Fruit fly (Drosophila melanogaster) whole organism, adult: ENCODE data around the gene PGRP-SB2.

Source experiments
- CG11617 ChIP-seq: fragments of 200-800 bp; sonication (Bioruptor generic); optimal IDR thresholded peaks from 2 replicates; lab custom pipeline; 2017; ENCODE audit warnings: mild to moderate bottlenecking, missing biosample characterization, missing genetic modification reagents, missing genetic modification characterization
- CG12768 ChIP-seq: fragments of 200-800 bp; sonication (Bioruptor generic); optimal IDR thresholded peaks from 2 replicates; lab custom pipeline; 2017; ENCODE audit warnings: missing biosample characterization, missing genetic modification characterization, mild to moderate bottlenecking, moderate library complexity, missing genetic modification reagents
- CG14711 ChIP-seq: fragments of 200-800 bp; sonication (Bioruptor generic); optimal IDR thresholded peaks from 2 replicates; lab custom pipeline; 2018; ENCODE audit warnings: missing biosample characterization, mild to moderate bottlenecking, missing genetic modification characterization, moderate library complexity
- CG1620 ChIP-seq: fragments of 200-800 bp; sonication (Bioruptor generic); optimal IDR thresholded peaks from 2 replicates; lab custom pipeline; 2016; ENCODE audit warnings: missing biosample characterization, missing genetic modification characterization
- CG5204 ChIP-seq: fragments of 200-800 bp; sonication (Bioruptor generic); optimal IDR thresholded peaks from 2 replicates; lab custom pipeline; 2016; ENCODE audit warnings: missing biosample characterization, missing genetic modification characterization
- Clk ChIP-seq: fragments of 200-800 bp; sonication (Bioruptor generic); optimal IDR thresholded peaks from 2 replicates; lab custom pipeline; 2017; ENCODE audit warnings: missing biosample characterization, missing genetic modification characterization
- Crg-1 ChIP-seq: fragments of 200-800 bp; sonication (Bioruptor generic); optimal IDR thresholded peaks from 2 replicates; lab custom pipeline; 2016; ENCODE audit warnings: missing biosample characterization, missing genetic modification characterization
- Hr96 ChIP-seq: fragments of 200-800 bp; sonication (Bioruptor generic); optimal IDR thresholded peaks from 2 replicates; lab custom pipeline; 2016; ENCODE audit warnings: missing biosample characterization, missing genetic modification characterization
- Mnt ChIP-seq: fragments of 200-800 bp; sonication (Bioruptor generic); optimal IDR thresholded peaks from 2 replicates; lab custom pipeline; 2016; ENCODE audit warnings: missing biosample characterization, mild to moderate bottlenecking, missing genetic modification characterization
- cnc ChIP-seq, 2 experiments: fragments of >200 bp; optimal IDR thresholded peaks; 2 replicates each; lab custom pipeline; 2017
- kay ChIP-seq: fragments of 200-800 bp; sonication (Bioruptor generic); peaks from one replicate; lab custom pipeline; 2016; ENCODE audit warnings: missing biosample characterization, missing genetic modification characterization, borderline replicate concordance
- ovo ChIP-seq: fragments of 200-800 bp; sonication (Bioruptor generic); optimal IDR thresholded peaks from 2 replicates; lab custom pipeline; 2016; ENCODE audit warnings: missing biosample characterization, missing genetic modification characterization
- pad ChIP-seq: fragments of 200-800 bp; sonication (Bioruptor generic); optimal IDR thresholded peaks from 3 replicates; lab custom pipeline; 2017; ENCODE audit warnings: missing biosample characterization, missing genetic modification characterization, mild to moderate bottlenecking, moderate library complexity, missing genetic modification reagents
- toe ChIP-seq: fragments of 200-800 bp; sonication (Bioruptor generic); optimal IDR thresholded peaks from 2 replicates; lab custom pipeline; 2016; ENCODE audit warnings: missing biosample characterization, missing genetic modification characterization

DNA sequence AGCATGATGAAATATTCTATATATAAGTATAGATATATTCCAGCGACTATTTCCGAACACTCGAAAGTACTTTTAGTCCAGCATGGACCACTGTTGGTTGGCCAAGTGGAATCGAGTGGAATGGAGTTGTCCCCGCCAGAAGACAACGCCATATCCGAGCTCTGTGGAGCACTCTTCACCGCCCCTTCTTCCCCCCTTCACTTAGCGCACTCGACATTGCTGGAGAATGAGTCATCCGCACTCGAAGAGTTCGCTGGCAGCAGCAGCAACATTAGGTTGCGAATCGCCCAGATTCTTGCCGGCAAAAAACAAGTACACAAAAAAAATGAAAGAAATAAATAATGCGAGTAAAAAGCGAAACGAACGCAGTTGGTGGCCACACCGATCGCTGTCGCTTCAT, 28.3 kb upstream of the PGRP-SB2 start:
- TF ChIP-seq Mnt (GFP tag; lab: Kevin White, UChicago) (no peak), CG1620 (no peak), Crg-1 (GFP tag; lab: Kevin White, UChicago) (no peak), cnc (optimal IDR thresholded peaks at IDR 0.05; lab: Kevin White, UChicago) (no peak), CG11617 (GFP tag; lab: Kevin White, UChicago) (no peak), CG12768 (no peak), ovo (GFP tag; lab: Kevin White, UChicago) (no peak), pad (no peak), toe (GFP tag; lab: Kevin White, UChicago) (no peak), CG14711 (tag; lab: Kevin White, UChicago) (no peak), CG5204 (no peak), kay (GFP tag; lab: Kevin White, UChicago) (no peak), Clk (GFP tag; lab: Kevin White, UChicago) (no peak), Hr96 (GFP tag; lab: Kevin White, UChicago) (no peak)
